Worm (Caenorhabditis elegans) whole organism, dauer: Measurements from ENCODE around the gene Y27F2A.9.
"Not testable (repeated sequence)": the region's sequence is repeated elsewhere in the genome, so short reads cannot be mapped to it uniquely, and the experiment has no call there.

ENCODE experiments used
- unc-62 ChIP-seq: sonication (generic microtip); optimal IDR thresholded peaks from 2 replicates; lab custom pipeline; 2017; ENCODE audit warnings: missing biosample characterization, missing genetic modification reagents, missing genetic modification characterization

The Y27F2A.9 gene

ce11 chrII:3191544-3191943 lies at the start of gene Y27F2A.9:
Gene Y27F2A.9, minus strand, starts transcription at chrII:3191644.
- TF ChIP-seq unc-62: not testable (repeated sequence)

ce11 chrII:3240207-3240606 lies 48.8 kb upstream of the Y27F2A.9 start, which contains the start of gene C17F4.3:
Gene C17F4.3, plus strand, starts transcription at chrII:3240507.
- no peak for TF ChIP-seq unc-62

ce11 chrII:3237038-3237521 lies 45.6 kb upstream of the Y27F2A.9 start, which contains the start of the genes srz-67 and C17F4.11:
Gene srz-67, minus strand, starts transcription at chrII:3237138.
Gene C17F4.11, plus strand, starts transcription at chrII:3237471.
- no peak for TF ChIP-seq unc-62

- no peak for TF ChIP-seq unc-62
Observed at ce11 chrII:3234725-3235124, 43.3 kb upstream of the Y27F2A.9 start, which contains the start of gene C17F4.8. Gene C17F4.8, minus strand, starts transcription at chrII:3234825.

- TF ChIP-seq unc-62: no peak
Observed at ce11 chrII:3230422-3230821, 39.0 kb upstream of the Y27F2A.9 start, which contains the start of gene srh-297. Gene srh-297, minus strand, starts transcription at chrII:3230522.

- no peak for TF ChIP-seq unc-62
Observed at ce11 chrII:3225780-3226179, 34.3 kb upstream of the Y27F2A.9 start, which contains the start of gene ZC239.17. Gene ZC239.17, minus strand, starts transcription at chrII:3225880.

- no peak for TF ChIP-seq unc-62
Observed at ce11 chrII:3225200-3225599, 33.8 kb upstream of the Y27F2A.9 start, which contains the start of gene ZC239.16. Gene ZC239.16, minus strand, starts transcription at chrII:3225319.

- TF ChIP-seq unc-62: no peak
Observed at ce11 chrII:3224631-3225030, 33.2 kb upstream of the Y27F2A.9 start, which contains the start of gene ZC239.15. Gene ZC239.15, minus strand, starts transcription at chrII:3224731.

ce11 chrII:3222686-3223085 lies 31.2 kb upstream of the Y27F2A.9 start, which contains the start of gene ZC239.13:
Gene ZC239.13, minus strand, starts transcription at chrII:3222839.
- no peak for TF ChIP-seq unc-62

- no peak for TF ChIP-seq unc-62
Observed at ce11 chrII:3221730-3222129, 30.3 kb upstream of the Y27F2A.9 start, which contains the start of gene ZC239.14. Gene ZC239.14, minus strand, starts transcription at chrII:3222034.

ce11 chrII:3220723-3221122 lies 29.3 kb upstream of the Y27F2A.9 start, which contains the start of gene ZC239.22:
Gene ZC239.22, minus strand, starts transcription at chrII:3220823.
- TF ChIP-seq unc-62: no peak

- not testable (repeated sequence) for TF ChIP-seq unc-62
Observed at ce11 chrII:3215762-3216161, 24.3 kb upstream of the Y27F2A.9 start, which contains the start of gene ZC239.3. Gene ZC239.3, plus strand, starts transcription at chrII:3216062.

ce11 chrII:3213898-3214297 lies 22.5 kb upstream of the Y27F2A.9 start, which contains the start of gene ZC239.4:
Gene ZC239.4, plus strand, starts transcription at chrII:3214198.
- TF ChIP-seq unc-62: no peak

- no peak for TF ChIP-seq unc-62
Observed at ce11 chrII:3210365-3210764, 18.9 kb upstream of the Y27F2A.9 start, which contains the start of gene ZC239.5. Gene ZC239.5, plus strand, starts transcription at chrII:3210665.

ce11 chrII:3209251-3209650 lies 17.8 kb upstream of the Y27F2A.9 start, which contains the start of gene ZC239.6:
Gene ZC239.6, plus strand, starts transcription at chrII:3209631.
- no peak for TF ChIP-seq unc-62

ce11 chrII:3208679-3209078 lies 17.2 kb upstream of the Y27F2A.9 start, which contains the start of gene sdz-35:
Gene sdz-35, minus strand, starts transcription at chrII:3208779.
- TF ChIP-seq unc-62: no peak

- no peak for TF ChIP-seq unc-62
Observed at ce11 chrII:3206423-3206989, 15.1 kb upstream of the Y27F2A.9 start, which contains the start of the genes ZC239.20 and ZC239.21. Gene ZC239.20, minus strand, starts transcription at chrII:3206523. Gene ZC239.21, plus strand, starts transcription at chrII:3206939.
